Fruit fly (Drosophila melanogaster): ENCODE results near the gene Hml.

The Hml gene

dm6 chr3L:13845292-13845691 is 562 bp upstream of the Hml start (continued):
- TF ChIP-seq ewg (GFP tag; optimal IDR thresholded peaks at IDR 0.05) = no peak
- TF ChIP-seq kay (GFP tag; optimal IDR thresholded peaks at IDR 0.05) = no peak
- TF ChIP-seq ac (GFP tag; optimal IDR thresholded peaks at IDR 0.05) = no peak
- no peak for TF ChIP-seq BEAF-32 (GFP tag; optimal IDR thresholded peaks at IDR 0.05)
- peak; percentile 52; the same call in 2 of the 3 replicates for TF ChIP-seq CG16813 (GFP tag; IDR thresholded peaks at IDR 0.05; ENCODE audit: partially characterized antibody)
- no peak for TF ChIP-seq ro (GFP tag; IDR thresholded peaks at IDR 0.05)
- no peak for TF ChIP-seq aop (GFP tag; IDR thresholded peaks at IDR 0.05)
- no peak for TF ChIP-seq da (GFP tag; optimal IDR thresholded peaks at IDR 0.05)
- no peak for TF ChIP-seq fd102C (GFP tag; optimal IDR thresholded peaks at IDR 0.05)
- TF ChIP-seq CG16779 (GFP tag; IDR thresholded peaks at IDR 0.05) = no peak
- no peak for TF ChIP-seq CG12659 (GFP tag; optimal IDR thresholded peaks at IDR 0.05)
- TF ChIP-seq ranshi (GFP tag; IDR thresholded peaks at IDR 0.05) = no peak
- no peak for TF ChIP-seq gsb (GFP tag; IDR thresholded peaks at IDR 0.05)
- peak; percentile 32 for TF ChIP-seq yki (optimal IDR thresholded peaks at IDR 0.05)
- TF ChIP-seq CG15269 (tag; optimal IDR thresholded peaks at IDR 0.05) = no peak
- peak; percentile 33 for TF ChIP-seq CG9609 (GFP tag; optimal IDR thresholded peaks at IDR 0.05)
- no peak for TF ChIP-seq CG7839 (tag; optimal IDR thresholded peaks at IDR 0.05)
- 0 out of 2 replicates have a peak, but pooled peaks have one; percentile 31 for TF ChIP-seq CG7372 (GFP tag; IDR thresholded peaks at IDR 0.05)
- no peak for TF ChIP-seq MBD-R2 (GFP tag; IDR thresholded peaks at IDR 0.05)
- TF ChIP-seq GATAe (GFP tag; conservative IDR thresholded peaks at IDR 0.05) = no peak
- peak; percentile 16 for TF ChIP-seq Antp (GFP tag; optimal IDR thresholded peaks at IDR 0.05)
- peak; percentile 77 for TF ChIP-seq CG11560 (tag; IDR thresholded peaks at IDR 0.05)
- TF ChIP-seq CG30431 (GFP tag; optimal IDR thresholded peaks at IDR 0.05) = no peak
- no peak for TF ChIP-seq CG8281 (tag; optimal IDR thresholded peaks at IDR 0.05)
- no peak for TF ChIP-seq inv (GFP tag; IDR thresholded peaks at IDR 0.05; ENCODE audit: partially characterized antibody)
- no peak for TF ChIP-seq CG3995 (GFP tag; optimal IDR thresholded peaks at IDR 0.05)
- no peak for TF ChIP-seq NfI (GFP tag; optimal IDR thresholded peaks at IDR 0.05)
- TF ChIP-seq bowl (GFP tag; IDR thresholded peaks at IDR 0.05) = no peak
- no peak for TF ChIP-seq prd (optimal IDR thresholded peaks at IDR 0.05)
- no peak; the same call in 2 of the 3 replicates for TF ChIP-seq prd (GFP tag; IDR thresholded peaks at IDR 0.05)
- TF ChIP-seq gcm2 (GFP tag; optimal IDR thresholded peaks at IDR 0.05) = no peak
- no peak for TF ChIP-seq Hey (tag; optimal IDR thresholded peaks at IDR 0.05)
- 0 out of 3 replicates have a peak, but pooled peaks have one; percentile 8 for TF ChIP-seq Doc3 (GFP tag; IDR thresholded peaks at IDR 0.05; ENCODE audit: partially characterized antibody)
- TF ChIP-seq CG8388 (GFP tag; optimal IDR thresholded peaks at IDR 0.05) = no peak
- TF ChIP-seq Atf-2 (GFP tag; optimal IDR thresholded peaks at IDR 0.05) = no peak
- no peak for TF ChIP-seq CG8290 (GFP tag; optimal IDR thresholded peaks at IDR 0.05)
- TF ChIP-seq CG8290 (tag; optimal IDR thresholded peaks at IDR 0.05) = no peak
- peak; percentile 73 for TF ChIP-seq Lhr (GFP tag; optimal IDR thresholded peaks at IDR 0.05)
- TF ChIP-seq tup (GFP tag; optimal IDR thresholded peaks at IDR 0.05) = no peak
- TF ChIP-seq sens-2 (GFP tag; IDR thresholded peaks at IDR 0.05) = no peak
- TF ChIP-seq CG4404 (GFP tag; IDR thresholded peaks at IDR 0.05) = no peak
- TF ChIP-seq CG4707 (GFP tag; optimal IDR thresholded peaks at IDR 0.05) = no peak
- TF ChIP-seq CG2129 (GFP tag; IDR thresholded peaks at IDR 0.05; ENCODE audit: partially characterized antibody) = no peak
- TF ChIP-seq CG3838 (GFP tag; optimal IDR thresholded peaks at IDR 0.05) = no peak
- TF ChIP-seq fd64A (GFP tag; optimal IDR thresholded peaks at IDR 0.05) = no peak
- TF ChIP-seq CG4328 (GFP tag; optimal IDR thresholded peaks at IDR 0.05) = no peak
- TF ChIP-seq CG33213 (GFP tag; optimal IDR thresholded peaks at IDR 0.05) = peak; percentile 22
- TF ChIP-seq CG4730 (GFP tag; IDR thresholded peaks at IDR 0.05) = peak; percentile 34; the same call in 1 of the 2 replicates
- peak; percentile 67 for TF ChIP-seq Abd-B (GFP tag; optimal IDR thresholded peaks at IDR 0.05)
- no peak for TF ChIP-seq Doc2 (GFP tag; IDR thresholded peaks at IDR 0.05)
- no peak for TF ChIP-seq Usf (GFP tag; optimal IDR thresholded peaks at IDR 0.05)
- TF ChIP-seq gce (GFP tag; IDR thresholded peaks at IDR 0.05) = no peak
